ENCODE assay signal across 1 fruit fly cellular context in genomic region chr3L:8358776-8359455, dm6.
TF ChIP-seq lines count a peak whose summit lies in the region.

No protein-coding gene starts in this region.

TF ChIP-seq in whole organism, embryonic, 481 proteins besides CTCF, POLR2A, EP300 and RAD21 (continued from another document):
- TF ChIP-seq CG11456 (GFP tag; IDR thresholded peaks at IDR 0.05; lab: Robert Waterston, UW) (no peak), CG12236 (GFP tag; optimal IDR thresholded peaks at IDR 0.05; lab: Kevin White, UChicago) (no peak), ash1 (GFP tag; optimal IDR thresholded peaks at IDR 0.05; lab: Kevin White, UChicago) (no peak), CG11696 (GFP tag; IDR thresholded peaks at IDR 0.05; lab: Robert Waterston, UW) (no peak), CG11723 (GFP tag; optimal IDR thresholded peaks at IDR 0.05; lab: Kevin White, UChicago) (no peak), ase (GFP tag; IDR thresholded peaks at IDR 0.05; lab: Robert Waterston, UW) (no peak), Xbp1 (GFP tag; optimal IDR thresholded peaks at IDR 0.05; lab: Kevin White, UChicago) (no peak), CG4854 (GFP tag; optimal IDR thresholded peaks at IDR 0.05; lab: Kevin White, UChicago) (no peak), CG6272 (GFP tag; IDR thresholded peaks at IDR 0.05; lab: Robert Waterston, UW) (no peak), stwl (tag; optimal IDR thresholded peaks at IDR 0.05; lab: Kevin White, UChicago) (peak; percentile 22), unpg (GFP tag; optimal IDR thresholded peaks at IDR 0.05; lab: Kevin White, UChicago) (no peak), grn (GFP tag; optimal IDR thresholded peaks at IDR 0.05; lab: Kevin White, UChicago) (peak; percentile 87), CG8089 (GFP tag; optimal IDR thresholded peaks at IDR 0.05; lab: Kevin White, UChicago) (no peak), h (optimal IDR thresholded peaks at IDR 0.05; lab: Kevin White, UChicago) (no peak), tap (tag; optimal IDR thresholded peaks at IDR 0.05; lab: Kevin White, UChicago) (no peak), CG9215 (GFP tag; IDR thresholded peaks at IDR 0.05; lab: Robert Waterston, UW) (no peak), CG9932 (GFP tag; IDR thresholded peaks at IDR 0.05; lab: Robert Waterston, UW) (no peak), Drgx (GFP tag; IDR thresholded peaks at IDR 0.05; lab: Robert Waterston, UW) (no peak), CG12219 (GFP tag; optimal IDR thresholded peaks at IDR 0.05; lab: Kevin White, UChicago) (no peak), Eip74EF (GFP tag; optimal IDR thresholded peaks at IDR 0.05; lab: Kevin White, UChicago) (no peak), CG18011 (GFP tag; optimal IDR thresholded peaks at IDR 0.05; lab: Kevin White, UChicago) (no peak), so (GFP tag; IDR thresholded peaks at IDR 0.05; lab: Robert Waterston, UW) (no peak), Sry-δ (GFP tag; optimal IDR thresholded peaks at IDR 0.05; lab: Kevin White, UChicago) (peak; percentile 55), amos (GFP tag; IDR thresholded peaks at IDR 0.05; lab: Robert Waterston, UW; ENCODE audit: partially characterized antibody) (peak; percentile 62; the same call in 1 of the 2 replicates), cg (GFP tag; optimal IDR thresholded peaks at IDR 0.05; lab: Kevin White, UChicago) (no peak), CG8290 (GFP tag; optimal IDR thresholded peaks at IDR 0.05; lab: Kevin White, UChicago) (no peak), CG8290 (tag; optimal IDR thresholded peaks at IDR 0.05; lab: Kevin White, UChicago) (no peak), mam (GFP tag; optimal IDR thresholded peaks at IDR 0.05; lab: Kevin White, UChicago) (no peak), fd64A (GFP tag; optimal IDR thresholded peaks at IDR 0.05; lab: Kevin White, UChicago) (no peak), CG12942 (GFP tag; optimal IDR thresholded peaks at IDR 0.05; lab: Kevin White, UChicago) (no peak), ato (GFP tag; IDR thresholded peaks at IDR 0.05; lab: Robert Waterston, UW; ENCODE audit: partially characterized antibody) (peak; percentile 41; the same call in 1 of the 2 replicates), Sry-β (GFP tag; optimal IDR thresholded peaks at IDR 0.05; lab: Kevin White, UChicago) (no peak), CG14050 (GFP tag; IDR thresholded peaks at IDR 0.05; lab: Robert Waterston, UW) (no peak), Hmr (GFP tag; optimal IDR thresholded peaks at IDR 0.05; lab: Kevin White, UChicago) (no peak), CG2712 (tag; optimal IDR thresholded peaks at IDR 0.05; lab: Kevin White, UChicago) (no peak), crol (GFP tag; IDR thresholded peaks at IDR 0.05; lab: Robert Waterston, UW) (no peak), br (optimal IDR thresholded peaks at IDR 0.05; lab: Kevin White, UChicago) (no peak), CG34224 (GFP tag; IDR thresholded peaks at IDR 0.05; lab: Robert Waterston, UW; ENCODE audit: partially characterized antibody) (peak; percentile 75), CG7357 (GFP tag; IDR thresholded peaks at IDR 0.05; lab: Robert Waterston, UW) (no peak), scrt (GFP tag; optimal IDR thresholded peaks at IDR 0.05; lab: Kevin White, UChicago) (peak; percentile 95), CrebB (tag; optimal IDR thresholded peaks at IDR 0.05; lab: Kevin White, UChicago) (no peak), org-1 (GFP tag; optimal IDR thresholded peaks at IDR 0.05; lab: Kevin White, UChicago) (no peak), pros (GFP tag; optimal IDR thresholded peaks at IDR 0.05; lab: Kevin White, UChicago) (no peak), NfI (GFP tag; optimal IDR thresholded peaks at IDR 0.05; lab: Kevin White, UChicago) (no peak), Mes4 (GFP tag; optimal IDR thresholded peaks at IDR 0.05; lab: Kevin White, UChicago) (no peak), Meics (GFP tag; optimal IDR thresholded peaks at IDR 0.05; lab: Kevin White, UChicago) (no peak), CG2202 (tag; optimal IDR thresholded peaks at IDR 0.05; lab: Kevin White, UChicago) (no peak), CG10565 (GFP tag; optimal IDR thresholded peaks at IDR 0.05; lab: Kevin White, UChicago) (no peak), CG31365 (tag; optimal IDR thresholded peaks at IDR 0.05; lab: Kevin White, UChicago) (no peak), jumu (GFP tag; optimal IDR thresholded peaks at IDR 0.05; lab: Kevin White, UChicago) (no peak), ken (GFP tag; IDR thresholded peaks at IDR 0.05; lab: Robert Waterston, UW) (no peak), CG4730 (GFP tag; IDR thresholded peaks at IDR 0.05; lab: Robert Waterston, UW) (no peak), CG14710 (tag; optimal IDR thresholded peaks at IDR 0.05; lab: Kevin White, UChicago) (no peak), Camta (GFP tag; optimal IDR thresholded peaks at IDR 0.05; lab: Kevin White, UChicago) (no peak), Optix (GFP tag; IDR thresholded peaks at IDR 0.05; lab: Robert Waterston, UW) (no peak), ci (GFP tag; IDR thresholded peaks at IDR 0.05; lab: Robert Waterston, UW) (peak; percentile 55; the same call in 2 of the 3 replicates), CG4424 (GFP tag; optimal IDR thresholded peaks at IDR 0.05; lab: Kevin White, UChicago) (no peak), CG2116 (GFP tag; optimal IDR thresholded peaks at IDR 0.05; lab: Kevin White, UChicago) (peak; percentile 58), CG13296 (GFP tag; optimal IDR thresholded peaks at IDR 0.05; lab: Kevin White, UChicago) (no peak), Ets65A (GFP tag; lab: Kevin White, UChicago) (no peak), ssp (GFP tag; IDR thresholded peaks at IDR 0.05; lab: Robert Waterston, UW) (no peak), bsh (GFP tag; optimal IDR thresholded peaks at IDR 0.05; lab: Kevin White, UChicago) (no peak), CG32767 (GFP tag; IDR thresholded peaks at IDR 0.05; lab: Robert Waterston, UW) (no peak), CG6683 (GFP tag; optimal IDR thresholded peaks at IDR 0.05; lab: Kevin White, UChicago) (no peak), bbx (GFP tag; IDR thresholded peaks at IDR 0.05; lab: Robert Waterston, UW; ENCODE audit: partially characterized antibody) (peak; percentile 57; the same call in 1 of the 2 replicates), Dip3 (GFP tag; optimal IDR thresholded peaks at IDR 0.05; lab: Kevin White, UChicago) (no peak), slp2 (GFP tag; optimal IDR thresholded peaks at IDR 0.05; lab: Kevin White, UChicago) (no peak), Bteb2 (GFP tag; optimal IDR thresholded peaks at IDR 0.05; lab: Kevin White, UChicago) (no peak), Deaf1 (tag; optimal IDR thresholded peaks at IDR 0.05; lab: Kevin White, UChicago) (peak; percentile 45), CG6791 (GFP tag; IDR thresholded peaks at IDR 0.05; lab: Robert Waterston, UW; ENCODE audit: partially characterized antibody) (peak; percentile 74), CG15601 (tag; optimal IDR thresholded peaks at IDR 0.05; lab: Kevin White, UChicago) (no peak), CG32772 (GFP tag; IDR thresholded peaks at IDR 0.05; lab: Robert Waterston, UW) (no peak), Sin3A (optimal IDR thresholded peaks at IDR 0.05; lab: Kevin White, UChicago) (peak; percentile 42), TFAM (GFP tag; optimal IDR thresholded peaks at IDR 0.05; lab: Kevin White, UChicago) (no peak), her (GFP tag; optimal IDR thresholded peaks at IDR 0.05; lab: Kevin White, UChicago) (no peak), CG15011 (GFP tag; optimal IDR thresholded peaks at IDR 0.05; lab: Kevin White, UChicago) (no peak), Chrac-16 (GFP tag; optimal IDR thresholded peaks at IDR 0.05; lab: Kevin White, UChicago) (no peak), sc (optimal IDR thresholded peaks at IDR 0.05; lab: Kevin White, UChicago) (no peak), sc (GFP tag; optimal IDR thresholded peaks at IDR 0.05; lab: Kevin White, UChicago) (no peak), CG4282 (GFP tag; optimal IDR thresholded peaks at IDR 0.05; lab: Kevin White, UChicago) (no peak), CG4707 (GFP tag; optimal IDR thresholded peaks at IDR 0.05; lab: Kevin White, UChicago) (no peak), croc (GFP tag; conservative IDR thresholded peaks at IDR 0.05; lab: Robert Waterston, UW) (no peak), yki (optimal IDR thresholded peaks at IDR 0.05; lab: Kevin White, UChicago) (no peak), Hr51 (GFP tag; optimal IDR thresholded peaks at IDR 0.05; lab: Kevin White, UChicago) (no peak), CG10147 (GFP tag; optimal IDR thresholded peaks at IDR 0.05; lab: Kevin White, UChicago) (no peak), nerfin-1 (tag; optimal IDR thresholded peaks at IDR 0.05; lab: Kevin White, UChicago) (no peak)
